Worm (Caenorhabditis elegans) whole organism, L1 larva: ENCODE measurements around the gene agxt-1.
A peak's percentile ranks its signal among the peaks of the same experiment; 100 is the strongest.

Experiments used
- C16A3.4 ChIP-seq: fragments of 150-350 bp; optimal IDR thresholded peaks from 2 replicates; lab custom pipeline; 2014; ENCODE audit warnings: missing biosample characterization, missing genetic modification characterization
- F16B12.6 ChIP-seq: fragments of 150-350 bp; optimal IDR thresholded peaks from 2 replicates; lab custom pipeline; 2014; ENCODE audit warnings: missing biosample characterization, missing genetic modification characterization
- aha-1 ChIP-seq: fragments of 150-350 bp; optimal IDR thresholded peaks from 2 replicates; lab custom pipeline; 2014; ENCODE audit warnings: missing biosample characterization, missing genetic modification characterization
- aly-2 ChIP-seq: fragments of 150-350 bp; optimal IDR thresholded peaks from 2 replicates; lab custom pipeline; 2014; ENCODE audit warnings: missing biosample characterization, missing genetic modification characterization
- ceh-63 ChIP-seq: fragments of 200-800 bp; sonication (Bioruptor generic); optimal IDR thresholded peaks from 2 replicates; lab custom pipeline; 2018; ENCODE audit warnings: mild to moderate bottlenecking, missing genetic modification characterization, missing compliant biosample characterization
- ceh-8 ChIP-seq: fragments of 200-800 bp; sonication (Bioruptor generic); optimal IDR thresholded peaks from 2 replicates; lab custom pipeline; 2018; ENCODE audit warnings: mild to moderate bottlenecking, missing genetic modification characterization, moderate library complexity, missing compliant biosample characterization
- ceh-82 ChIP-seq, 3 experiments: fragments of 150-350 bp in 1 of 3; sonication (generic microtip) in 2 of 3; optimal IDR thresholded peaks; 2 replicates each; lab custom pipeline; 2014 to 2017; ENCODE audit warnings: missing biosample characterization in 3 of 3, missing genetic modification characterization in 3 of 3
- ceh-90 ChIP-seq: sonication (generic microtip); optimal IDR thresholded peaks from 2 replicates; lab custom pipeline; 2016; ENCODE audit warnings: missing genetic modification characterization, missing compliant biosample characterization
- dpl-1 ChIP-seq, 3 experiments: fragments of 150-350 bp in 2 of 3; sonication (generic microtip) in 1 of 3; optimal IDR thresholded peaks; 2 replicates each; lab custom pipeline; 2014 to 2017; ENCODE audit warnings: missing biosample characterization in 3 of 3, missing genetic modification characterization in 3 of 3, missing genetic modification reagents in 3 of 3
- efl-1 ChIP-seq, 4 experiments: fragments of 150-350 bp; optimal IDR thresholded peaks in 3 of 4; peaks in 1 of 4; 1 replicate in 1 of 4; 2 replicates in 3 of 4; lab custom pipeline; 2014; ENCODE audit warnings: missing biosample characterization in 2 of 4, missing genetic modification characterization in 2 of 4, missing genetic modification reagents in 2 of 4
- efl-3 ChIP-seq: fragments of 200-800 bp; sonication (Bioruptor generic); optimal IDR thresholded peaks from 2 replicates; lab custom pipeline; 2018; ENCODE audit warnings: mild to moderate bottlenecking, missing genetic modification characterization, missing compliant biosample characterization
- egl-13 ChIP-seq: sonication (generic microtip); optimal IDR thresholded peaks from 2 replicates; lab custom pipeline; 2016; ENCODE audit warnings: missing genotype, missing genetic modification reagents, missing genetic modification characterization, missing compliant biosample characterization
- elt-2 ChIP-seq: sonication (generic microtip); optimal IDR thresholded peaks from 2 replicates; lab custom pipeline; 2016; ENCODE audit warnings: missing genetic modification characterization, mild to moderate bottlenecking, inconsistent platforms, missing compliant biosample characterization, missing genetic modification reagents
- hlh-17 ChIP-seq: fragments of 200-800 bp; sonication (Bioruptor generic); optimal IDR thresholded peaks from 2 replicates; lab custom pipeline; 2018; ENCODE audit warnings: missing genetic modification characterization, mild to moderate bottlenecking, missing compliant biosample characterization, moderate library complexity, borderline replicate concordance
- jun-1 ChIP-seq: fragments of 150-350 bp; optimal IDR thresholded peaks from 2 replicates; lab custom pipeline; 2014; ENCODE audit warnings: missing biosample characterization, missing genetic modification reagents, missing genetic modification characterization
- lin-13 ChIP-seq: fragments of 150-350 bp; optimal IDR thresholded peaks from 2 replicates; lab custom pipeline; 2014; ENCODE audit warnings: missing biosample characterization, missing genetic modification reagents, missing genetic modification characterization
- lin-35 ChIP-seq, 2 experiments: fragments of 150-350 bp; optimal IDR thresholded peaks; 2 replicates each; lab custom pipeline; 2014; ENCODE audit warnings: missing biosample characterization in 2 of 2, missing genetic modification characterization in 2 of 2, missing genetic modification reagents in 2 of 2
- mef-2 ChIP-seq: fragments of 150-350 bp; optimal IDR thresholded peaks from 2 replicates; lab custom pipeline; 2014; ENCODE audit warnings: missing biosample characterization, missing genetic modification characterization
- nhr-12 ChIP-seq: sonication (generic microtip); optimal IDR thresholded peaks from 2 replicates; lab custom pipeline; 2017; ENCODE audit warnings: missing biosample characterization, missing genetic modification characterization
- nhr-19 ChIP-seq: fragments of 200-800 bp; sonication (Bioruptor generic); conservative IDR thresholded peaks from 2 replicates; pipeline ENCODE4 v1.3.6; 2022; ENCODE audit warnings: missing genetic modification characterization, missing compliant biosample characterization
- nhr-237 ChIP-seq: fragments of 150-350 bp; optimal IDR thresholded peaks from 2 replicates; lab custom pipeline; 2014; ENCODE audit warnings: missing biosample characterization, missing genetic modification characterization
- nhr-28 ChIP-seq: fragments of 150-350 bp; optimal IDR thresholded peaks from 2 replicates; lab custom pipeline; 2014; ENCODE audit warnings: missing biosample characterization, missing genetic modification characterization
- nhr-47 ChIP-seq: sonication (generic microtip); optimal IDR thresholded peaks from 2 replicates; lab custom pipeline; 2016; ENCODE audit warnings: mild to moderate bottlenecking, missing genetic modification characterization, moderate library complexity, missing compliant biosample characterization
- nhr-71 ChIP-seq: sonication (generic microtip); optimal IDR thresholded peaks from 2 replicates; lab custom pipeline; 2016; ENCODE audit warnings: mild to moderate bottlenecking, missing genetic modification characterization, moderate library complexity, missing compliant biosample characterization
- nhr-84 ChIP-seq: sonication (generic microtip); optimal IDR thresholded peaks from 2 replicates; lab custom pipeline; 2017; ENCODE audit warnings: missing biosample characterization, missing genetic modification characterization
- nhr-85 ChIP-seq: sonication (generic microtip); peaks from one replicate; lab custom pipeline; 2016; ENCODE audit warnings: missing genetic modification characterization, inconsistent platforms, missing compliant biosample characterization
- nhr-90 ChIP-seq: sonication (generic microtip); optimal IDR thresholded peaks from 2 replicates; lab custom pipeline; 2016; ENCODE audit warnings: mild to moderate bottlenecking, missing genetic modification characterization, missing compliant biosample characterization; ENCODE audit not compliant: poor library complexity
- pag-3 ChIP-seq: sonication (generic microtip); optimal IDR thresholded peaks from 2 replicates; lab custom pipeline; 2017; ENCODE audit warnings: missing genetic modification characterization, mild to moderate bottlenecking, missing compliant biosample characterization, antibody characterized with exemption, borderline replicate concordance; ENCODE audit not compliant: insufficient read depth
- rnt-1 ChIP-seq: sonication (generic microtip); optimal IDR thresholded peaks from 2 replicates; lab custom pipeline; 2016; ENCODE audit warnings: mild to moderate bottlenecking, missing genetic modification characterization, moderate library complexity, missing compliant biosample characterization
- snpc-4 ChIP-seq: fragments of 150-350 bp; optimal IDR thresholded peaks from 2 replicates; lab custom pipeline; 2014; ENCODE audit warnings: missing biosample characterization, missing genetic modification characterization
- sox-4 ChIP-seq: sonication (generic microtip); optimal IDR thresholded peaks from 2 replicates; lab custom pipeline; 2016; ENCODE audit warnings: missing genetic modification characterization, missing compliant biosample characterization
- swsn-7 ChIP-seq: sonication (generic microtip); optimal IDR thresholded peaks from 2 replicates; lab custom pipeline; 2016; ENCODE audit warnings: missing genetic modification characterization, missing compliant biosample characterization
- tlp-1 ChIP-seq: fragments of 150-350 bp; optimal IDR thresholded peaks from 2 replicates; lab custom pipeline; 2014; ENCODE audit warnings: missing biosample characterization, missing genetic modification characterization
- unc-130 ChIP-seq: fragments of 150-350 bp; optimal IDR thresholded peaks from 2 replicates; lab custom pipeline; 2017; ENCODE audit warnings: missing biosample characterization, missing genetic modification characterization, inconsistent platforms
- unc-30 ChIP-seq: sonication (generic microtip); optimal IDR thresholded peaks from 2 replicates; lab custom pipeline; 2017; ENCODE audit warnings: missing biosample characterization, missing genetic modification characterization
- unc-62 ChIP-seq: fragments of 150-350 bp; optimal IDR thresholded peaks from 2 replicates; lab custom pipeline; 2014; ENCODE audit warnings: missing biosample characterization, missing genetic modification reagents, missing genetic modification characterization
- vab-15 ChIP-seq: sonication (generic microtip); optimal IDR thresholded peaks from 2 replicates; lab custom pipeline; 2017; ENCODE audit warnings: missing genotype, mild to moderate bottlenecking, missing genetic modification characterization, missing compliant biosample characterization
- zip-4 ChIP-seq: fragments of 200-800 bp; sonication (Bioruptor generic); optimal IDR thresholded peaks from 2 replicates; lab custom pipeline; 2018; ENCODE audit warnings: mild to moderate bottlenecking, missing genetic modification characterization, moderate library complexity, missing compliant biosample characterization
- ztf-4 ChIP-seq: fragments of 150-350 bp; optimal IDR thresholded peaks from 2 replicates; lab custom pipeline; 2014; ENCODE audit warnings: missing biosample characterization, missing genetic modification characterization

agxt-1 gene

DNA sequence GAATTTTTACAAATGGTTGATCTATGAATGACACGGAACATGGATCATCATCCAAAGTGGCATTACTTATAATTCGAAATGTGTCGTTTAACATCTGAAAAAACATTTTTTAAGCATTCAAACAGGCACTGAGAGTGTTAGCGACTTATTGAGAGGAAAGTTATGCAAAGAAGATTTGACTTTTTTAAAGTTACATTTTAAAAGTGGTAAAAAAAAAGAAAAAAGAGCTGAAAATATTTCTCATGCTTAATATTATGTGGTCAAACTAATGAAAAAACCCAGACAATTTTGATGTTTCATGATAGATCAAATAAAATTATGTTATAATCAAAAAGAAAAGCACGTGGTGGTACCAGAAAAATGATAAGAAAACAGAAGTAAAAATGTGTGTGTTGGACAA is 19.7 kb downstream of the agxt-1 start, which contains the start of gene npr-20:
TSS of gene npr-20 (minus strand) at position 101 of the 400 bp plus-strand sequence.
- no peak for TF ChIP-seq hlh-17 (GFP tag; lab: Kevin White, UChicago)
- no peak for TF ChIP-seq unc-30 (tag; lab: Kevin White, UChicago)
- no peak for TF ChIP-seq ceh-82 (tag; optimal IDR thresholded peaks at IDR 0.05; lab: Kevin White, UChicago)
- TF ChIP-seq pag-3: no peak
- TF ChIP-seq nhr-47 (tag; lab: Kevin White, UChicago): no peak
- TF ChIP-seq elt-2 (tag; lab: Kevin White, UChicago): no peak
- TF ChIP-seq ceh-63 (GFP tag; lab: Kevin White, UChicago): no peak
- no peak for TF ChIP-seq C16A3.4 (tag; lab: Kevin White, UChicago)

DNA sequence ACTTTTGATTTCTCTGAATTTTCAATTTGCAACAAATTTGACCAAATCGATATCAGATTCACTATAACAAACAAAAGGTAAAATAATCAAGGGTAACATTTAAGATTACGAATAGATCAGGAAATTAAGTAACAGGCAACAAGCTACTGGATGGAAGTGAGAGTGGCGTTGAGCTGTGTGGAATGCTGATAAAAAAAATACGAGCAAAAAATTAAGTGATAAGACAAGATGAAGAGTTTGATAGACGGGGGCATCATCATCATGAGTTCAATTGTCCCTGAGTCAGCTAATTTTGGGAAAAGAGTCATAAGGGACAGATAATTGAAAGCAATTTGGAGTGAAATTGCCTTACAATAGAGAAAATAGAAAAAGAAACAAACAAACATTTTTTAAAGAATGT is 21.4 kb downstream of the agxt-1 start:
- TF ChIP-seq nhr-71 (peak; percentile 24), ceh-8 (GFP tag; lab: Kevin White, UChicago) (peak; percentile 7), lin-13 (GFP tag; lab: Kevin White, UChicago) (no peak), elt-2 (tag; lab: Kevin White, UChicago) (peak; percentile 31)

DNA sequence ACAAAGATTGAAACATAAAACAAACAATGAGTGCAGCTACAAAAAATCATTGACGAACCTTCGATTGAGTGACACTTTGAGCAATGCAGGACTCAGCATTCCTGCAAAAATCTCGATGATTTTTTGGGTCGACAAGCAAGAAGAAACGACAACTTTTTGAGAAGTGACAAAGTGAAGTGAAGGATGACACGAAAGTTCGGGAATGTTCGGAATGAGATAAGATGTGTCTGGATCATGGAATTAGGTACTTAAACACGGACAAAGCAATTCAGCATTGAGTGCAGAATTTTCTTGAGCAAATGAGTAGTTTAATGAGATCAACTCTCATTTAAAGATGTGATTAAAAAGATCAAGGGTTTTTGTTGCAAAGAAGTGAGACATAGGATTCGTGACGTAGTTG is 28.4 kb downstream of the agxt-1 start, which contains the start of gene T07D4.2:
TSS of gene T07D4.2 (minus strand) at position 101 of the 400 bp plus-strand sequence.
- TF ChIP-seq rnt-1 (tag; lab: Kevin White, UChicago): peak; percentile 12
- TF ChIP-seq aly-2 (tag; lab: Kevin White, UChicago): no peak
- TF ChIP-seq snpc-4 (tag; lab: Kevin White, UChicago): no peak
- TF ChIP-seq nhr-28: no peak

ce11 chrII:8877032-8877985 is 31.9 kb downstream of the agxt-1 start:
- TF ChIP-seq egl-13: no peak
- TF ChIP-seq zip-4: no peak
- no peak for TF ChIP-seq nhr-12 (tag; lab: Kevin White, UChicago)
- no peak for TF ChIP-seq nhr-19 (GFP tag; lab: Robert Waterston, UW)
- peak; percentile 85 for TF ChIP-seq snpc-4 (tag; lab: Kevin White, UChicago)
- TF ChIP-seq aha-1 (tag; lab: Kevin White, UChicago): no peak
- no peak for TF ChIP-seq ztf-4 (tag; lab: Kevin White, UChicago)
- TF ChIP-seq tlp-1 (tag; lab: Kevin White, UChicago): no peak
- peak; percentile 64 for TF ChIP-seq rnt-1 (tag; lab: Kevin White, UChicago)
- no peak for TF ChIP-seq unc-130 (tag; lab: Kevin White, UChicago)
- TF ChIP-seq nhr-90 (tag; lab: Kevin White, UChicago): no peak
- TF ChIP-seq lin-35 (GFP tag; optimal IDR thresholded peaks at IDR 0.05; lab: Kevin White, UChicago): no peak
- TF ChIP-seq mef-2 (tag; lab: Kevin White, UChicago): no peak
- TF ChIP-seq nhr-85 (tag; lab: Kevin White, UChicago): peak; percentile 8
- no peak for TF ChIP-seq F16B12.6 (tag; lab: Kevin White, UChicago)
- no peak for TF ChIP-seq nhr-237
- TF ChIP-seq unc-62 (GFP tag; lab: Kevin White, UChicago): no peak
- TF ChIP-seq vab-15 (tag; lab: Kevin White, UChicago): no peak
- TF ChIP-seq efl-1 (optimal IDR thresholded peaks at IDR 0.05; lab: Kevin White, UChicago): no peak
- peak in 1 of 2 experiments; percentile 35 for TF ChIP-seq efl-1 (GFP tag; optimal IDR thresholded peaks at IDR 0.05 in 1 of 2; lab: Kevin White, UChicago)
- TF ChIP-seq ceh-90: no peak
- TF ChIP-seq dpl-1 (GFP tag; optimal IDR thresholded peaks at IDR 0.05; lab: Kevin White, UChicago): no peak
- no peak for TF ChIP-seq C16A3.4 (tag; lab: Kevin White, UChicago)
- no peak for TF ChIP-seq efl-3 (GFP tag; lab: Kevin White, UChicago)
- TF ChIP-seq elt-2 (tag; lab: Kevin White, UChicago): no peak
- no peak for TF ChIP-seq nhr-84 (tag; lab: Kevin White, UChicago)
- no peak for TF ChIP-seq jun-1
- TF ChIP-seq swsn-7 (tag; lab: Kevin White, UChicago): no peak
- TF ChIP-seq sox-4 (tag; lab: Kevin White, UChicago): no peak
